Worm (Caenorhabditis elegans): ENCODE measurements around the gene ifbp-1.
A peak's percentile ranks its signal among the peaks of the same experiment; 100 is the strongest.

Gene ifbp-1

ce11 chrV:13408440-13408839, 28.4 kb upstream of the ifbp-1 start:
- TF ChIP-seq lir-3 (tag; optimal IDR thresholded peaks at IDR 0.05; ENCODE audit: poor library complexity) (no peak), nhr-19 (GFP tag; conservative IDR thresholded peaks at IDR 0.05) (no peak), dpl-1 (GFP tag; optimal IDR thresholded peaks at IDR 0.05) (no peak), lin-35 (GFP tag; optimal IDR thresholded peaks at IDR 0.05) (no peak), nhr-20 (tag; optimal IDR thresholded peaks at IDR 0.05) (no peak), Y116A8C.19 (tag; optimal IDR thresholded peaks at IDR 0.05; ENCODE audit: borderline replicate concordance) (no peak), nhr-90 (tag; optimal IDR thresholded peaks at IDR 0.05; ENCODE audit: poor library complexity) (no peak), nhr-47 (tag; optimal IDR thresholded peaks at IDR 0.05) (no peak), egl-13 (tag; optimal IDR thresholded peaks at IDR 0.05) (no peak), C04F5.9 (tag; optimal IDR thresholded peaks at IDR 0.05) (no peak), unc-130 (tag; optimal IDR thresholded peaks at IDR 0.05) (no peak), dsc-1 (tag; optimal IDR thresholded peaks at IDR 0.05) (no peak), lin-13 (GFP tag; optimal IDR thresholded peaks at IDR 0.05) (no peak), lin-15B (tag; optimal IDR thresholded peaks at IDR 0.05) (no peak), swsn-7 (tag; optimal IDR thresholded peaks at IDR 0.05) (no peak), sox-4 (tag; optimal IDR thresholded peaks at IDR 0.05) (no peak)

- TF ChIP-seq elt-2 (tag; optimal IDR thresholded peaks at IDR 0.05) (peak; percentile 14), mab-9 (GFP tag; IDR thresholded peaks at IDR 0.05) (no peak)
Observed at ce11 chrV:13407913-13408312, 27.9 kb upstream of the ifbp-1 start, which contains the start of gene F53F1.3. Gene F53F1.3, plus strand, starts transcription at chrV:13408242.

- TF ChIP-seq dpl-1 (GFP tag; optimal IDR thresholded peaks at IDR 0.05): peak in 1 of 3 experiments; percentile 2
- TF ChIP-seq fkh-4 (tag; optimal IDR thresholded peaks at IDR 0.05; ENCODE audit: borderline replicate concordance): no peak
- no peak for TF ChIP-seq mef-2 (tag; optimal IDR thresholded peaks at IDR 0.05)
- peak; percentile 67 for TF ChIP-seq nhr-85 (tag)
- TF ChIP-seq blmp-1 (tag; optimal IDR thresholded peaks at IDR 0.05): peak; percentile 96
- no peak for TF ChIP-seq fkh-8 (tag; optimal IDR thresholded peaks at IDR 0.05)
- no peak for TF ChIP-seq zag-1 (tag; optimal IDR thresholded peaks at IDR 0.05)
Observed at ce11 chrV:13406511-13406910, 26.4 kb upstream of the ifbp-1 start, which contains the start of gene F53F1.2. Gene F53F1.2, plus strand, starts transcription at chrV:13406816.

- TF ChIP-seq nhr-71 (tag; optimal IDR thresholded peaks at IDR 0.05) (no peak), Y116A8C.19 (tag; optimal IDR thresholded peaks at IDR 0.05; ENCODE audit: borderline replicate concordance) (no peak), ama-1 (optimal IDR thresholded peaks at IDR 0.05) (no peak), fkh-8 (tag; optimal IDR thresholded peaks at IDR 0.05) (no peak), unc-62 (GFP tag; optimal IDR thresholded peaks at IDR 0.05) (no peak), lin-14 (GFP tag; optimal IDR thresholded peaks at IDR 0.05) (no peak), lsy-2 (tag; optimal IDR thresholded peaks at IDR 0.05) (peak in 1 of 2 experiments; percentile 55), dpl-1 (GFP tag; optimal IDR thresholded peaks at IDR 0.05) (peak in 1 of 3 experiments; percentile 13)
Observed at ce11 chrV:13406032-13406431, 26.0 kb upstream of the ifbp-1 start, which contains the start of gene cutl-1. Gene cutl-1, minus strand, starts transcription at chrV:13406114.

- TF ChIP-seq zip-4 (GFP tag; optimal IDR thresholded peaks at IDR 0.05): no peak
- no peak for TF ChIP-seq egl-13 (tag; optimal IDR thresholded peaks at IDR 0.05)
- peak; percentile 19 for TF ChIP-seq nhr-20 (tag; optimal IDR thresholded peaks at IDR 0.05)
- no peak for TF ChIP-seq nhr-237 (tag; optimal IDR thresholded peaks at IDR 0.05)
- TF ChIP-seq tlp-1 (tag; optimal IDR thresholded peaks at IDR 0.05): no peak
- no peak for TF ChIP-seq unc-62 (GFP tag; optimal IDR thresholded peaks at IDR 0.05)
- TF ChIP-seq snu-23 (GFP tag; optimal IDR thresholded peaks at IDR 0.05): peak; percentile 38
- no peak for TF ChIP-seq ceh-90 (tag; optimal IDR thresholded peaks at IDR 0.05)
- TF ChIP-seq Y116A8C.19 (tag; optimal IDR thresholded peaks at IDR 0.05; ENCODE audit: borderline replicate concordance): no peak
- TF ChIP-seq vab-15 (tag; optimal IDR thresholded peaks at IDR 0.05): no peak
- no peak for TF ChIP-seq C34B4.2 (tag; optimal IDR thresholded peaks at IDR 0.05)
- TF ChIP-seq unc-30 (tag; optimal IDR thresholded peaks at IDR 0.05): no peak
- no peak for TF ChIP-seq aha-1 (tag; optimal IDR thresholded peaks at IDR 0.05)
- no peak for TF ChIP-seq pqm-1 (tag; optimal IDR thresholded peaks at IDR 0.05)
- TF ChIP-seq unc-86 (tag; optimal IDR thresholded peaks at IDR 0.05): no peak
- no peak for TF ChIP-seq ztf-11 (tag; optimal IDR thresholded peaks at IDR 0.05)
- TF ChIP-seq ets-5 (GFP tag; IDR thresholded peaks at IDR 0.05): no peak
- TF ChIP-seq ceh-88 (GFP tag; IDR thresholded peaks at IDR 0.05): no peak
- TF ChIP-seq ama-1 (optimal IDR thresholded peaks at IDR 0.05): no peak
- no peak for TF ChIP-seq nhr-28 (tag; optimal IDR thresholded peaks at IDR 0.05)
- no peak for TF ChIP-seq isw-1 (GFP tag; IDR thresholded peaks at IDR 0.05)
- no peak for TF ChIP-seq sup-37 (GFP tag; optimal IDR thresholded peaks at IDR 0.05)
Observed at ce11 chrV:13402524-13402923, 22.5 kb upstream of the ifbp-1 start.
